Worm (Caenorhabditis elegans): Measurements from ENCODE around the gene C50D2.6.

The C50D2.6 gene

DNA sequence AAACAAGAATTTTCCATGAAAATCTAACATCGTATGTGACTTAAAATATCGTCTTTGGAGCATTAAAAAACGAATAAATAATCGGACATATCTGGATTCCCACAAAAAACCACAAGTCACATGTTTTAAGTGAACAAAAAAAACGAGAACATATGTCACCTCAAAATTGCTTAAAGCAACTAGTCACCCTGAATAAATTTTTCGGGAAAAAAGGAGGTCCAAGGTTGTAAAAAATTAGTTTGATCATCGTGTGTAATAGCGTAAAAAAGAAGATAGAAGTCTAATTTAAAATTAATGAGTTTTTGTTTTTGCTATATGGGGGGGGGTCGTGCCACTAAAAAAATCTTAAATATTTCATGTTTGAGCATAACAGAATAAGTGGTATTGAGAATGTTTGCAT, 45.5 kb downstream of the C50D2.6 start:
- TF ChIP-seq dao-5 (tag; optimal IDR thresholded peaks at IDR 0.05) (no peak), him-1 (tag; optimal IDR thresholded peaks at IDR 0.05) (no peak), W03F9.2 (tag; optimal IDR thresholded peaks at IDR 0.05) (no peak)

ce11 chrII:133548-134275, 49.5 kb downstream of the C50D2.6 start, which contains the start of gene cwn-1:
Gene cwn-1 (minus strand): TSS chrII:133598.
- TF ChIP-seq W03F9.2 (tag; optimal IDR thresholded peaks at IDR 0.05), result no peak
- TF ChIP-seq dao-5 (tag; optimal IDR thresholded peaks at IDR 0.05), result no peak
- TF ChIP-seq him-1 (tag; optimal IDR thresholded peaks at IDR 0.05), result no peak

- no peak for TF ChIP-seq W03F9.2 (tag; optimal IDR thresholded peaks at IDR 0.05)
- no peak for TF ChIP-seq him-1 (tag; optimal IDR thresholded peaks at IDR 0.05)
- TF ChIP-seq dao-5 (tag; optimal IDR thresholded peaks at IDR 0.05), result no peak
These were observed 50.9 kb downstream of the C50D2.6 start, which contains the start of gene K10B4.1 for ce11 chrII:135166-135565. Gene K10B4.1 (plus strand): TSS chrII:135466.
